Worm (Caenorhabditis elegans): ENCODE measurements around the gene set-11.

ce11 chrII:2690080-2690479, 2.3 kb downstream of the set-11 start, which contains the start of gene nspf-3:
- no peak for TF ChIP-seq flt-1 (GFP tag; IDR thresholded peaks at IDR 0.05)
- TF ChIP-seq ztf-23 (GFP tag; IDR thresholded peaks at IDR 0.05) = no peak
- no peak for TF ChIP-seq med-1 (GFP tag; optimal IDR thresholded peaks at IDR 0.05; ENCODE audit: insufficient read depth)

Data from whole organism, midembryonic.